Worm (Caenorhabditis elegans) whole organism, mixed stage, embryonic: Measurements from ENCODE around the gene stdh-1.

Experiments used
- M03D4.4 ChIP-seq: sonication (generic microtip); optimal IDR thresholded peaks from 2 replicates; lab custom pipeline; 2017; ENCODE audit warnings: mild to moderate bottlenecking, missing genetic modification characterization, missing compliant biosample characterization
- bed-3 ChIP-seq: fragments of 200-800 bp; sonication (Bioruptor generic); optimal IDR thresholded peaks from 3 replicates; lab custom pipeline; 2018; ENCODE audit warnings: mild to moderate bottlenecking, missing genetic modification characterization, moderate library complexity, missing compliant biosample characterization
- blmp-1 ChIP-seq: fragments of 150-350 bp; optimal IDR thresholded peaks from 2 replicates; lab custom pipeline; 2014; ENCODE audit warnings: missing biosample characterization, missing genetic modification characterization
- ceh-43 ChIP-seq: fragments of 200-800 bp; sonication (Bioruptor generic); optimal IDR thresholded peaks from 2 replicates; lab custom pipeline; 2018; ENCODE audit warnings: mild to moderate bottlenecking, missing genetic modification characterization, moderate library complexity, missing compliant biosample characterization
- ces-1 ChIP-seq: fragments of 150-350 bp; optimal IDR thresholded peaks from 2 replicates; lab custom pipeline; 2014; ENCODE audit warnings: missing biosample characterization, missing genetic modification reagents, missing genetic modification characterization
- cnd-1 ChIP-seq: fragments of 200-800 bp; sonication (Bioruptor generic); optimal IDR thresholded peaks from 2 replicates; lab custom pipeline; 2018; ENCODE audit warnings: mild to moderate bottlenecking, missing genetic modification characterization, missing compliant biosample characterization
- drap-1 ChIP-seq: fragments of 200-800 bp; sonication (Bioruptor generic); optimal IDR thresholded peaks from 3 replicates; lab custom pipeline; 2018; ENCODE audit warnings: mild to moderate bottlenecking, missing genetic modification characterization, missing compliant biosample characterization
- elt-1 ChIP-seq: sonication (generic microtip); optimal IDR thresholded peaks from 2 replicates; lab custom pipeline; 2017; ENCODE audit warnings: missing genetic modification characterization, mild to moderate bottlenecking, missing compliant biosample characterization, antibody characterized with exemption, moderate library complexity, borderline replicate concordance; ENCODE audit not compliant: insufficient read depth
- elt-3 ChIP-seq: fragments of 150-350 bp; optimal IDR thresholded peaks from 2 replicates; lab custom pipeline; 2014; ENCODE audit warnings: missing biosample characterization, missing genetic modification characterization
- flh-1 ChIP-seq: fragments of 200-800 bp; sonication (Bioruptor generic); optimal IDR thresholded peaks from 2 replicates; lab custom pipeline; 2018; ENCODE audit warnings: mild to moderate bottlenecking, missing genetic modification characterization, moderate library complexity, missing compliant biosample characterization
- ham-2 ChIP-seq: fragments of 200-800 bp; sonication (Bioruptor generic); optimal IDR thresholded peaks from 2 replicates; lab custom pipeline; 2018; ENCODE audit warnings: mild to moderate bottlenecking, missing genetic modification characterization, missing compliant biosample characterization
- hlh-1 ChIP-seq: fragments of 150-350 bp; optimal IDR thresholded peaks from 2 replicates; lab custom pipeline; 2014; ENCODE audit warnings: missing biosample characterization, missing genetic modification reagents, missing genetic modification characterization
- lin-13 ChIP-seq: fragments of 150-350 bp; optimal IDR thresholded peaks from 2 replicates; lab custom pipeline; 2014; ENCODE audit warnings: missing biosample characterization, missing genetic modification characterization
- lin-32 ChIP-seq: fragments of 200-800 bp; sonication (Bioruptor generic); optimal IDR thresholded peaks from 2 replicates; lab custom pipeline; 2018; ENCODE audit warnings: mild to moderate bottlenecking, missing genetic modification characterization, missing compliant biosample characterization
- lsy-2 ChIP-seq: fragments of 150-350 bp; optimal IDR thresholded peaks from 2 replicates; lab custom pipeline; 2014; ENCODE audit warnings: missing biosample characterization, missing genetic modification characterization
- mab-5 ChIP-seq: fragments of 150-350 bp; optimal IDR thresholded peaks from 2 replicates; lab custom pipeline; 2014; ENCODE audit warnings: missing biosample characterization, missing genetic modification characterization
- mep-1 ChIP-seq: fragments of 150-350 bp; optimal IDR thresholded peaks from 2 replicates; lab custom pipeline; 2017; ENCODE audit warnings: missing biosample characterization, missing genetic modification reagents, missing genetic modification characterization, inconsistent platforms
- mls-2 ChIP-seq: sonication (generic microtip); optimal IDR thresholded peaks from 2 replicates; lab custom pipeline; 2016; ENCODE audit warnings: mild to moderate bottlenecking, missing genetic modification characterization, moderate library complexity, missing compliant biosample characterization
- nhr-2 ChIP-seq: fragments of 150-350 bp; optimal IDR thresholded peaks from 2 replicates; lab custom pipeline; 2014; ENCODE audit warnings: missing biosample characterization, missing genetic modification characterization
- nhr-237 ChIP-seq: fragments of 150-350 bp; optimal IDR thresholded peaks from 2 replicates; lab custom pipeline; 2014; ENCODE audit warnings: missing biosample characterization, missing genetic modification characterization
- nhr-76 ChIP-seq: sonication (generic microtip); optimal IDR thresholded peaks from 2 replicates; lab custom pipeline; 2017; ENCODE audit warnings: missing biosample characterization, missing genetic modification characterization
- pha-4 ChIP-seq: fragments of 150-350 bp; optimal IDR thresholded peaks from 2 replicates; lab custom pipeline; 2018; ENCODE audit warnings: missing biosample characterization, missing genetic modification reagents, missing genetic modification characterization
- sem-2 ChIP-seq: fragments of 200-800 bp; sonication (Bioruptor generic); optimal IDR thresholded peaks from 2 replicates; lab custom pipeline; 2018; ENCODE audit warnings: mild to moderate bottlenecking, missing genetic modification characterization, missing compliant biosample characterization
- snpc-4 ChIP-seq: fragments of 150-350 bp; optimal IDR thresholded peaks from 2 replicates; lab custom pipeline; 2014; ENCODE audit warnings: missing biosample characterization, missing genetic modification characterization
- sptf-1 ChIP-seq: sonication (generic microtip); optimal IDR thresholded peaks from 2 replicates; lab custom pipeline; 2017; ENCODE audit warnings: mild to moderate bottlenecking, missing genetic modification characterization, moderate library complexity, missing compliant biosample characterization
- tbx-8 ChIP-seq: fragments of 200-800 bp; sonication (Bioruptor generic); optimal IDR thresholded peaks from 2 replicates; lab custom pipeline; 2018; ENCODE audit warnings: mild to moderate bottlenecking, missing genetic modification characterization, moderate library complexity, missing compliant biosample characterization
- unc-120 ChIP-seq: sonication (generic microtip); optimal IDR thresholded peaks from 2 replicates; lab custom pipeline; 2017; ENCODE audit warnings: missing genetic modification characterization, missing compliant biosample characterization; ENCODE audit not compliant: poor library complexity, severe bottlenecking
- zip-8 ChIP-seq: fragments of 150-350 bp; optimal IDR thresholded peaks from 2 replicates; lab custom pipeline; 2014; ENCODE audit warnings: missing biosample characterization, missing genetic modification characterization
- ztf-11 ChIP-seq: fragments of 150-350 bp; optimal IDR thresholded peaks from 2 replicates; lab custom pipeline; 2014; ENCODE audit warnings: missing biosample characterization, missing genetic modification characterization

Gene stdh-1

DNA sequence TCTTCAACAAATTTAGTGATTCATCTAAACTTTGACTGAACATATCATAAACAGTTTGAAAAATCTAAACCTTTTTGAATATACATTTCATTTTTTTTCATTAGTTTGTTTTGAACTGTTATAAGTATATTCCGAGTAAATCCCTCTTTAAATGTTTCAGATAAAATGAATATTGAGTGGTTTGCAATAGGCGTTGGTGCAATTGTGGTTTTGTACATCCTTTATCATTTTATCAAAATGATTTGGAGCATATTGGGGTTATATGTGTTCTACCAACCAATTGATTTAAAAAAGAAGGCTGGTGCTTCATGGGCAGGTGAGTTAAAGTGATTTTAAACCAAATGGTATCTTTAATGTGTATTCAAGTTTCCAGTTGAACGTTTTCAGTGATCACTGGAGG lies 1.8 kb upstream of the stdh-1 start, which contains the start of gene stdh-3:
stdh-3 (plus strand) TSS at position 166 of the 400 bp plus-strand sequence.
- TF ChIP-seq mab-5 (tag; lab: Kevin White, UChicago) (no peak), unc-120 (tag; lab: Kevin White, UChicago) (no peak), blmp-1 (no peak), ham-2 (no peak), ceh-43 (GFP tag; lab: Kevin White, UChicago) (no peak), elt-3 (tag; lab: Kevin White, UChicago) (no peak), hlh-1 (no peak), bed-3 (GFP tag; lab: Kevin White, UChicago) (no peak), nhr-76 (tag; lab: Kevin White, UChicago) (no peak), lin-32 (GFP tag; lab: Kevin White, UChicago) (no peak), ztf-11 (tag; lab: Kevin White, UChicago) (no peak), M03D4.4 (no peak)
- TF ChIP-seq, all 35 proteins: peak for 0

DNA sequence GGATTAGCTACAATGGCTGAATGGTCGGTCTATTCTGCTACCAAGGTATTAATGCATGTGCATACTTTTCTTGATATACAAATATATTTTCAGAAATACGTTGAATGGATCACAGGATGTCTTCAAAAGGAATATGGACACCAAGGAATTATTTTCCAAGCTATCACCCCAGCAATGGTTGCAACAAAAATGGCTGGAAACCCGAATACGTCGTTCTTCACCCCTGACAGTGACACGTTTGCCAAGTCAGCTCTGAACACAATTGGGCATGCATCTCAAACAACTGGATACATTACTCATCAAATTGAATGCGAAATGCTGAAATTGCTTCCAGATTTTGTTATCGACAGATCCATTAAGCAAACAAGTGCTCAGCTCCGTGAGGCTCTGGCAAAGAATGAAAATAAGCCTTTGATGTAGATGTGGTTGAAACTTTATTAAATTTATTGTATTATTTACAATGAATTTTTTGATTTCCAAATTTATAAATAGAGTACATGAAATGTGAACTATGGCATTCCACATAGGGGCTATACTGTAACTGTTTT lies 1.3 kb downstream of the stdh-1 start:
- TF ChIP-seq lsy-2 (tag; lab: Kevin White, UChicago) (no peak), ztf-11 (tag; lab: Kevin White, UChicago) (no peak)

DNA sequence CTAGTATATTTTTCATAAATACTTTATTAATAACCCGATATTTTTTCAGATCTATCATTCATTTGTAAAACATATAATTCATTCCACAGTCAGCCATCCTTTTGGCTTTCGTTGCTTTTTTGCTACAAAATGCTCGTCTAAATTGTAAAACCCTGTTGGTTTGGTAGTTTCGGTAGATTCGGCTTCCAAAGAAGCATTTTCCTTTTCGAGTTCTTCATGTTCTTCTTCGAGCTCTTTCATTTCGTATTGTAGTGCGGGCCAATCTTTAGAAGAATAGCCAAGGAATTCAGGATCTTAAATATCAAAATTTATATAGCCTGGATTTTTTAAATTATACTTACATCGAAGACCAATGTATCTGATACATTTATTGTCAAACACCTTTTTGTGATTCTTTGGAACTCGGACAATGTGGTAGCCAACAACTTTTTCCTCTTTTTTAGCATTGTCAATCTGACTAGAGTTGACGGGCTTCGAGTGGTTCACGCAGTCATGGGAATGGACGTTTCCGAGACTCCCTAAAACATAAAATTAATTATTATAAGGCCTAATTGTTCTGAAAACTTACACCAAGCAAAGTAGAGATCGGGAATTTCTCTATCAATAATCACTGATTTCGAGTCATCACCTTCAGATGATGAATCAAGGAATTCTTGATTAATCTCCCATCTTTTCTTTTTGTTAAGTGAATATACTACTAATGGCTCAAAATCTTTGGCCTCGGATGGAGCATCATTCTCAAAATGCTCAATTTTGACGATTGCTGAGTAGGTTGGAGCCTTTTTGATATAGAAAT lies 2.0 kb downstream of the stdh-1 start:
- TF ChIP-seq lsy-2 (tag; lab: Kevin White, UChicago) (no peak), tbx-8 (no peak), mep-1 (tag; lab: Kevin White, UChicago) (no peak)

DNA sequence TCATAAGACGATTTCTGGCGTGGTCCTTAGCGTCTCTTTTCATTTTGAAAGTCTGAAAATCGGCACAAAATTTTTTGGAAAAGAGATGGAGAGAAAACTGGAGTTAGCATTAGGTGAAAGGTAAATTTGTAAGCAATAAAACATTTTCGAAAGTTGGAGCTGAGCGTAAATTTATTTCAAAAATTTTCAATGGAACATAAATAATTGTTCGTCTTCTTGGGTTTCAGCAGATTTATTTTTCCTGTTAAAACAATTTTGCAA lies 2.6 kb downstream of the stdh-1 start, which contains the start of gene C06B3.6:
C06B3.6 (minus strand) TSS at position 52 of the 261 bp plus-strand sequence.
- TF ChIP-seq cnd-1 (tag; lab: Kevin White, UChicago): no peak
- no peak for TF ChIP-seq mls-2 (tag; lab: Kevin White, UChicago)
- no peak for TF ChIP-seq lin-32 (GFP tag; lab: Kevin White, UChicago)
- TF ChIP-seq snpc-4 (tag; lab: Kevin White, UChicago): no peak
- no peak for TF ChIP-seq nhr-76 (tag; lab: Kevin White, UChicago)
- TF ChIP-seq pha-4 (tag; lab: Kevin White, UChicago): no peak
- no peak for TF ChIP-seq tbx-8
- TF ChIP-seq, all 35 proteins: peak for 0

DNA sequence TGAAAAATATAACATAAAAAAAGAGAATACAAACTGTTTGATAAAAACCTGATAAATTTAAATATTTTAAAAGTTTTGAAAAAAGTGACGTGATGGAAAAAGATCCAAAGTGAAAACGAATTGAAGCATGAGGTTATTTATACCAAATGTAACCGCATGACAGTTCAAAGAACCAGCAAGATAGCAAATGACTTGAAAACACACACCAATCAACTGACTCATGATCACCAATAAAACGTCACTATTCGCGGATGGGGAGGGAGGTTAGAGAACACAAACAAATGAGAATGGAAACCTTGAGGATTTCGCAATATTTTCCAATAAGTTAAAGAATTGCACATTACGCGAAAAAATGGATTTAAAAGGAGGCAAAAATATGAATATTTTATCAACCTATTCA lies 3.1 kb downstream of the stdh-1 start, which contains the start of gene C06B3.7:
C06B3.7 (plus strand) TSS at position 287 of the 400 bp plus-strand sequence.
- TF ChIP-seq mep-1 (tag; lab: Kevin White, UChicago): no peak
- no peak for TF ChIP-seq nhr-237 (tag; lab: Kevin White, UChicago)
- no peak for TF ChIP-seq ceh-43 (GFP tag; lab: Kevin White, UChicago)
- TF ChIP-seq drap-1 (GFP tag; lab: Kevin White, UChicago): no peak
- TF ChIP-seq blmp-1: no peak

DNA sequence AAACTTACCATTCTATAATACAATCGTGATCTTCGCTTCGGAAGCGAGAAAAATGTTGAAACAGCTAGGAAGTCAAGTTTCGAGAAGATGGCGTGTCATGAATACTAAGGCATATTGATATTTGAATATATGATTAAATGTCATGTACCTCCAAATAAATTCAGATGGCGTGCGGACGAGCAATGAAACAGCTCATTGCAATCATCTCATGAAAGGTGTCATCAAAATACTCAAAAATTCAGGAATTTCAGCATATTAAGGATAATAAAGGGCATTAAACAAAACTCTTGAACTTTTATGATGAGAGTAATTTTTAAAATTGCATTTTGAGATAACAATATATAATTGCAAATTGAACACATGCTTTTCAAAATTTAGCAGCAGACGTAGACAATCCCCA lies 9.1 kb downstream of the stdh-1 start, which contains the start of gene gcy-32:
gcy-32 (minus strand) TSS at position 101 of the 400 bp plus-strand sequence.
- no peak for TF ChIP-seq elt-1 (tag; lab: Kevin White, UChicago)
- TF ChIP-seq elt-3 (tag; lab: Kevin White, UChicago): no peak
- TF ChIP-seq ham-2: no peak
- TF ChIP-seq cnd-1 (tag; lab: Kevin White, UChicago): no peak
- TF ChIP-seq sem-2 (GFP tag; lab: Kevin White, UChicago): no peak
- TF ChIP-seq unc-120 (tag; lab: Kevin White, UChicago): no peak
- no peak for TF ChIP-seq sptf-1
- no peak for TF ChIP-seq nhr-2
- no peak for TF ChIP-seq mep-1 (tag; lab: Kevin White, UChicago)

DNA sequence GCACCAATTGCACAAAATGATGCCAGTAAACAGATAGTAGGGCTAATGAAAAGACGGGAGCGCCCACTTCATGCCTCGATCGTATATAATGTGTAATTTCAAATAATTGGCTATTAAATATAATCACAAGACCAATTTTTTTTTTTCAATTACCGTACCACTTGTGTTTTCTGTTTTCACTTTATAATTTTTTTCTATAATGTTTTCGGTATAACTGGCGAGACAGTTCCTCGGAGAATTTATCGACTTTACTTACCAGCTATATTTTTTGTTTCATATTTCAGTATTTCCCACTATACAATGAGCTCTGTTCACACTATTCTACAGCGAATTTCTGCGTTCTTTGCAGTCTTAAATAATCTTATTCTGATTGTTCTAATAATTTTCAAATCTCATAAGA lies 9.9 kb downstream of the stdh-1 start, which contains the start of gene str-252:
str-252 (plus strand) TSS at position 301 of the 400 bp plus-strand sequence.
- TF ChIP-seq flh-1 (GFP tag; lab: Kevin White, UChicago) (no peak), sptf-1 (no peak), mab-5 (tag; lab: Kevin White, UChicago) (no peak), M03D4.4 (no peak), ces-1 (GFP tag; lab: Kevin White, UChicago) (no peak), mls-2 (tag; lab: Kevin White, UChicago) (no peak), pha-4 (tag; lab: Kevin White, UChicago) (no peak), lin-13 (tag; lab: Kevin White, UChicago) (no peak), hlh-1 (no peak), ceh-43 (GFP tag; lab: Kevin White, UChicago) (no peak), mep-1 (tag; lab: Kevin White, UChicago) (no peak), blmp-1 (no peak), tbx-8 (no peak), elt-3 (tag; lab: Kevin White, UChicago) (no peak), lsy-2 (tag; lab: Kevin White, UChicago) (no peak), zip-8 (tag; lab: Kevin White, UChicago) (no peak)
